Worm (Caenorhabditis elegans) whole organism, late embryonic: ENCODE measurements around the gene cul-1.
"Not testable (repeated sequence)": the region's sequence is repeated elsewhere in the genome, so short reads cannot be mapped to it uniquely, and the experiment has no call there.

ENCODE experiments used
- C08G9.2 ChIP-seq: sonication (generic microtip); optimal IDR thresholded peaks from 2 replicates; lab custom pipeline; 2016; ENCODE audit warnings: mild to moderate bottlenecking, missing genetic modification characterization, moderate library complexity, missing compliant biosample characterization
- C38D4.7 ChIP-seq: fragments of 200-800 bp; sonication (Bioruptor generic); optimal IDR thresholded peaks from 2 replicates; lab custom pipeline; 2018; ENCODE audit warnings: mild to moderate bottlenecking, missing genetic modification characterization, moderate library complexity, missing compliant biosample characterization
- F13H6.1 ChIP-seq: sonication (generic microtip); optimal IDR thresholded peaks from 2 replicates; lab custom pipeline; 2016; ENCODE audit warnings: missing genetic modification characterization, missing compliant biosample characterization
- T23F11.4 ChIP-seq: fragments of 200-800 bp; sonication (Bioruptor generic); optimal IDR thresholded peaks from 2 replicates; lab custom pipeline; 2018; ENCODE audit warnings: mild to moderate bottlenecking, missing genetic modification characterization, missing compliant biosample characterization
- ama-1 ChIP-seq: fragments of 150-350 bp; optimal IDR thresholded peaks from 2 replicates; lab custom pipeline; 2014
- ceh-14 ChIP-seq: sonication (generic microtip); optimal IDR thresholded peaks from 2 replicates; lab custom pipeline; 2016; ENCODE audit warnings: missing genotype, missing genetic modification characterization, missing compliant biosample characterization
- ceh-18 ChIP-seq: sonication (generic microtip); optimal IDR thresholded peaks from 2 replicates; lab custom pipeline; 2016; ENCODE audit warnings: missing genetic modification characterization, missing compliant biosample characterization
- ceh-22 ChIP-seq: sonication (generic microtip); optimal IDR thresholded peaks from 2 replicates; lab custom pipeline; 2017; ENCODE audit warnings: missing biosample characterization, missing genetic modification characterization
- ceh-24 ChIP-seq: sonication (generic microtip); optimal IDR thresholded peaks from 2 replicates; lab custom pipeline; 2016; ENCODE audit warnings: mild to moderate bottlenecking, missing genetic modification characterization, missing compliant biosample characterization
- ceh-30 ChIP-seq: fragments of 150-350 bp; optimal IDR thresholded peaks from 2 replicates; lab custom pipeline; 2014; ENCODE audit warnings: missing biosample characterization, missing genetic modification characterization
- ceh-31 ChIP-seq: sonication (generic microtip); optimal IDR thresholded peaks from 2 replicates; lab custom pipeline; 2016; ENCODE audit warnings: missing genetic modification characterization, missing compliant biosample characterization
- ceh-34 ChIP-seq: sonication (generic microtip); optimal IDR thresholded peaks from 2 replicates; lab custom pipeline; 2016; ENCODE audit warnings: mild to moderate bottlenecking, missing genetic modification characterization, missing compliant biosample characterization
- ceh-45 ChIP-seq: fragments of 200-800 bp; sonication (Bioruptor generic); IDR thresholded peaks from 2 replicates; pipeline ENCODE4 v1.3.6; 2022; ENCODE audit warnings: missing genetic modification reagents, missing genetic modification characterization, missing compliant biosample characterization
- ceh-48 ChIP-seq: sonication (generic microtip); optimal IDR thresholded peaks from 2 replicates; lab custom pipeline; 2016; ENCODE audit warnings: missing genetic modification characterization, inconsistent platforms, missing compliant biosample characterization
- ceh-6 ChIP-seq: fragments of 200-800 bp; sonication (Bioruptor generic); optimal IDR thresholded peaks from 2 replicates; lab custom pipeline; 2018; ENCODE audit warnings: mild to moderate bottlenecking, missing genetic modification characterization, missing compliant biosample characterization
- dmd-4 ChIP-seq: sonication (generic microtip); optimal IDR thresholded peaks from 2 replicates; lab custom pipeline; 2016; ENCODE audit warnings: borderline replicate concordance, missing genetic modification characterization, missing compliant biosample characterization
- elt-2 ChIP-seq: sonication (generic microtip); optimal IDR thresholded peaks from 2 replicates; lab custom pipeline; 2016; ENCODE audit warnings: missing genetic modification reagents, missing genetic modification characterization, missing compliant biosample characterization
- elt-4 ChIP-seq: sonication (generic microtip); optimal IDR thresholded peaks from 2 replicates; lab custom pipeline; 2016; ENCODE audit warnings: missing genetic modification characterization, missing compliant biosample characterization
- fax-1 ChIP-seq: sonication (generic microtip); optimal IDR thresholded peaks from 2 replicates; lab custom pipeline; 2016; ENCODE audit warnings: missing genotype, missing genetic modification characterization, missing compliant biosample characterization
- hlh-15 ChIP-seq: sonication (generic microtip); optimal IDR thresholded peaks from 2 replicates; lab custom pipeline; 2016; ENCODE audit warnings: missing genetic modification characterization, missing compliant biosample characterization
- hlh-8 ChIP-seq: sonication (generic microtip); optimal IDR thresholded peaks from 2 replicates; lab custom pipeline; 2016; ENCODE audit warnings: missing genotype, missing genetic modification characterization, missing compliant biosample characterization
- lim-6 ChIP-seq: sonication (generic microtip); optimal IDR thresholded peaks from 2 replicates; lab custom pipeline; 2016; ENCODE audit warnings: missing genetic modification characterization, missing compliant biosample characterization
- lin-11 ChIP-seq: fragments of 200-800 bp; sonication (Bioruptor generic); optimal IDR thresholded peaks from 2 replicates; lab custom pipeline; 2018; ENCODE audit warnings: mild to moderate bottlenecking, missing genetic modification characterization, missing compliant biosample characterization
- mec-3 ChIP-seq: sonication (generic microtip); optimal IDR thresholded peaks from 2 replicates; lab custom pipeline; 2016; ENCODE audit warnings: borderline replicate concordance, missing genetic modification characterization, missing compliant biosample characterization
- nfya-1 ChIP-seq: sonication (generic microtip); optimal IDR thresholded peaks from 2 replicates; lab custom pipeline; 2017; ENCODE audit warnings: missing genetic modification characterization, mild to moderate bottlenecking, missing compliant biosample characterization, antibody characterized with exemption, moderate library complexity
- nhr-11 ChIP-seq: fragments of 150-350 bp; optimal IDR thresholded peaks from 2 replicates; lab custom pipeline; 2014; ENCODE audit warnings: missing biosample characterization, missing genetic modification characterization
- nhr-232 ChIP-seq: sonication (generic microtip); optimal IDR thresholded peaks from 2 replicates; lab custom pipeline; 2016; ENCODE audit warnings: missing genetic modification characterization, missing compliant biosample characterization
- odd-2 ChIP-seq: sonication (generic microtip); optimal IDR thresholded peaks from 2 replicates; lab custom pipeline; 2017; ENCODE audit warnings: antibody characterized with exemption, mild to moderate bottlenecking, missing genetic modification characterization, missing compliant biosample characterization
- pag-3 ChIP-seq: sonication (generic microtip); optimal IDR thresholded peaks from 2 replicates; lab custom pipeline; 2016; ENCODE audit warnings: missing compliant biosample characterization, missing genetic modification characterization, borderline replicate concordance
- pax-1 ChIP-seq: fragments of 150-350 bp; optimal IDR thresholded peaks from 2 replicates; lab custom pipeline; 2014; ENCODE audit warnings: missing biosample characterization, missing genetic modification characterization
- pqm-1 ChIP-seq: sonication (generic microtip); optimal IDR thresholded peaks from 2 replicates; lab custom pipeline; 2016; ENCODE audit warnings: missing genetic modification characterization, missing compliant biosample characterization
- pros-1 ChIP-seq: fragments of 150-350 bp; optimal IDR thresholded peaks from 2 replicates; lab custom pipeline; 2014; ENCODE audit warnings: missing biosample characterization, missing genetic modification reagents, missing genetic modification characterization
- ref-2 ChIP-seq: sonication (generic microtip); optimal IDR thresholded peaks from 2 replicates; lab custom pipeline; 2016; ENCODE audit warnings: missing genetic modification characterization, missing compliant biosample characterization
- sox-4 ChIP-seq: sonication (generic microtip); optimal IDR thresholded peaks from 2 replicates; lab custom pipeline; 2017; ENCODE audit warnings: mild to moderate bottlenecking, missing genetic modification characterization, inconsistent platforms, missing compliant biosample characterization
- tbx-2 ChIP-seq: sonication (generic microtip); optimal IDR thresholded peaks from 2 replicates; lab custom pipeline; 2016; ENCODE audit warnings: missing genetic modification characterization, missing compliant biosample characterization
- unc-3 ChIP-seq, 2 experiments: fragments of 200-800 bp in 1 of 2; sonication (Bioruptor generic) in 1 of 2; sonication (generic microtip) in 1 of 2; conservative IDR thresholded peaks in 1 of 2; optimal IDR thresholded peaks in 1 of 2; 2 replicates each; pipeline versions ENCODE4 v1.3.6 to Lab custom; 2016 to 2022; ENCODE audit warnings: missing compliant biosample characterization in 2 of 2, missing genetic modification characterization in 2 of 2, missing genetic modification reagents in 1 of 2
- unc-42 ChIP-seq: sonication (generic microtip); optimal IDR thresholded peaks from 2 replicates; lab custom pipeline; 2016; ENCODE audit warnings: missing genotype, missing genetic modification characterization, missing compliant biosample characterization
- unc-86 ChIP-seq: sonication (generic microtip); optimal IDR thresholded peaks from 2 replicates; lab custom pipeline; 2016; ENCODE audit warnings: missing genetic modification characterization, missing compliant biosample characterization
- zip-5 ChIP-seq: sonication (generic microtip); optimal IDR thresholded peaks from 2 replicates; lab custom pipeline; 2016; ENCODE audit warnings: missing genetic modification characterization, missing compliant biosample characterization

The cul-1 gene

ce11 chrIII:10435938-10436842 lies 34.8 kb upstream of the cul-1 start, which contains the start of the genes smrd-1 and enu-3.1:
Gene smrd-1, minus strand, starts transcription at chrIII:10435988.
Gene enu-3.1, plus strand, starts transcription at chrIII:10436276.
- TF ChIP-seq elt-2 (peak; percentile 14), nfya-1 (peak; percentile 4), ceh-14 (tag; lab: Kevin White, UChicago) (peak; percentile 97), unc-86 (tag; lab: Kevin White, UChicago) (peak; percentile 23), fax-1 (peak; percentile 31), ref-2 (tag; lab: Kevin White, UChicago) (peak; percentile 36), tbx-2 (tag; lab: Kevin White, UChicago) (peak; percentile 58), F13H6.1 (tag; lab: Kevin White, UChicago) (peak; percentile 49), unc-42 (peak; percentile 99), ceh-18 (tag; lab: Kevin White, UChicago) (peak; percentile 40), unc-3 (GFP tag; conservative IDR thresholded peaks at IDR 0.05; lab: Robert Waterston, UW) (0 out of 2 replicates have a peak, but pooled peaks have one; percentile 15), C08G9.2 (tag; lab: Kevin White, UChicago) (peak; percentile 40), ceh-34 (peak; percentile 50), lim-6 (tag; lab: Kevin White, UChicago) (peak; percentile 83), ceh-31 (tag; lab: Kevin White, UChicago) (peak; percentile 87), pqm-1 (tag; lab: Kevin White, UChicago) (peak; percentile 48)
- TF ChIP-seq unc-3 (tag; optimal IDR thresholded peaks at IDR 0.05; lab: Kevin White, UChicago): not testable (repeated sequence)
- TF ChIP-seq, all 69 proteins: peak for 16; not testable (repeated sequence) for 53

- TF ChIP-seq lin-11, C08G9.2, ceh-30 (tag; lab: Kevin White, UChicago): not testable (repeated sequence)
- TF ChIP-seq, all 69 proteins: peak for 0; not testable (repeated sequence) for 69
These were observed 32.3 kb upstream of the cul-1 start, which contains the start of gene H04D03.6 for ce11 chrIII:10438780-10439179. Gene H04D03.6, minus strand, starts transcription at chrIII:10438880.

ce11 chrIII:10442355-10443140 lies 28.5 kb upstream of the cul-1 start, which contains the start of the genes H04D03.2 and ecps-2:
Gene H04D03.2, minus strand, starts transcription at chrIII:10442405.
Gene ecps-2, plus strand, starts transcription at chrIII:10443090.
- TF ChIP-seq sox-4 (no peak), ceh-24 (tag; lab: Kevin White, UChicago) (no peak), pax-1 (tag; lab: Kevin White, UChicago) (no peak), elt-4 (tag; lab: Kevin White, UChicago) (no peak), ceh-14 (tag; lab: Kevin White, UChicago) (no peak), tbx-2 (tag; lab: Kevin White, UChicago) (no peak), odd-2 (no peak), C38D4.7 (no peak), hlh-15 (no peak), ama-1 (lab: Kevin White, UChicago) (no peak), zip-5 (tag; lab: Kevin White, UChicago) (no peak), dmd-4 (no peak), ceh-45 (no peak), hlh-8 (tag; lab: Kevin White, UChicago) (no peak), pros-1 (no peak), F13H6.1 (tag; lab: Kevin White, UChicago) (no peak), ceh-34 (no peak)

ce11 chrIII:10446730-10447129 lies 24.3 kb upstream of the cul-1 start, which contains the start of gene H04D03.7:
Gene H04D03.7, minus strand, starts transcription at chrIII:10446830.
- TF ChIP-seq ceh-48 (tag; lab: Kevin White, UChicago): no peak
- TF ChIP-seq ama-1 (lab: Kevin White, UChicago): no peak
- no peak for TF ChIP-seq nhr-232 (tag; lab: Kevin White, UChicago)
- no peak for TF ChIP-seq ceh-22 (tag; lab: Kevin White, UChicago)
- TF ChIP-seq T23F11.4: no peak
- TF ChIP-seq C08G9.2 (tag; lab: Kevin White, UChicago): no peak
- TF ChIP-seq ceh-6 (GFP tag; lab: Kevin White, UChicago): no peak
- TF ChIP-seq nhr-11 (tag; lab: Kevin White, UChicago): no peak
- TF ChIP-seq mec-3 (tag; lab: Kevin White, UChicago): no peak
- no peak for TF ChIP-seq fax-1
- TF ChIP-seq zip-5 (tag; lab: Kevin White, UChicago): no peak
- TF ChIP-seq pag-3 (tag; lab: Kevin White, UChicago): no peak
- TF ChIP-seq ceh-45: no peak
